Fruit fly (Drosophila melanogaster): ENCODE measurements around the gene CG5087.

DNA sequence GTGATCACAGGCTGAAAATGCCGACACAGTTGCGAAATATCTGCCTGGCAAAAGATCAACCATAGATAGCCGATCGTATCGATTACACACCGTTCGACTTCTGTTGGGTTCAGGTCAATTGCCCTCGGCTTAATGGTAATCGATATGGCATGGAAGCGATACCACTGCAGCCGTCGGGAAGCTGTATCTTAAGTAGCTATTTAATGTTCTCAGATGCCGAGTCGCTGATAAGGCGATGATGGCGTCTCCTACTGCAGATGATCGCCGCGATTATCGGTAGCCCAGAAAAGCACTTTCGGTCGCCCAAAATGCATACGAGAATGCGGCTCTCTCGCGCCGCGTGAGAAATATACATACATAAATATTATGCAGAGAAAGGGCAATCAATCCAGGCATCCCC lies 39.6 kb downstream of the CG5087 start:
- TF ChIP-seq usp (GFP tag; optimal IDR thresholded peaks at IDR 0.05) = no peak
- no peak for TF ChIP-seq pan (optimal IDR thresholded peaks at IDR 0.05)

Data from whole organism.